Fruit fly (Drosophila melanogaster) whole organism, embryonic: ENCODE data around the gene CG46310.

Source experiments
- Asciz ChIP-seq: fragments of 200-800 bp; sonication (Bioruptor generic); optimal IDR thresholded peaks from 2 replicates; lab custom pipeline; 2017; ENCODE audit warnings: missing biosample characterization, mild to moderate bottlenecking, missing genetic modification characterization, missing genetic modification reagents
- Atf-2 ChIP-seq: fragments of 200-800 bp; sonication (Bioruptor generic); optimal IDR thresholded peaks from 2 replicates; lab custom pipeline; 2016; ENCODE audit warnings: missing biosample characterization, missing genetic modification characterization
- Bteb2 ChIP-seq: fragments of 200-800 bp; sonication (Bioruptor generic); optimal IDR thresholded peaks from 2 replicates; lab custom pipeline; 2016; ENCODE audit warnings: missing biosample characterization, missing genetic modification characterization
- CG10462 ChIP-seq: fragments of 200-800 bp; sonication (Bioruptor generic); optimal IDR thresholded peaks from 2 replicates; lab custom pipeline; 2016; ENCODE audit warnings: missing biosample characterization, missing genetic modification characterization
- CG11560 ChIP-seq: fragments of 200-800 bp; sonication (Bioruptor generic); IDR thresholded peaks from 3 replicates; pipeline ENCODE4 v1.3.6; 2022; ENCODE audit warnings: missing biosample characterization, missing genetic modification characterization
- CG11695 ChIP-seq: fragments of 200-800 bp; sonication (Bioruptor generic); IDR thresholded peaks from 3 replicates; pipeline ENCODE4 v1.3.6; 2022; ENCODE audit warnings: missing biosample characterization, missing genetic modification characterization
- CG12659 ChIP-seq: fragments of 200-800 bp; sonication (Bioruptor generic); optimal IDR thresholded peaks from 3 replicates; lab custom pipeline; 2017; ENCODE audit warnings: mild to moderate bottlenecking, missing biosample characterization, missing genetic modification reagents, missing genetic modification characterization
- CG15696 ChIP-seq: fragments of 200-800 bp; sonication (Bioruptor generic); optimal IDR thresholded peaks from 2 replicates; lab custom pipeline; 2019; ENCODE audit warnings: missing biosample characterization, mild to moderate bottlenecking, missing genetic modification characterization, moderate library complexity
- CG1647 ChIP-seq: fragments of 200-800 bp; sonication (Bioruptor generic); optimal IDR thresholded peaks from 3 replicates; lab custom pipeline; 2016; ENCODE audit warnings: missing biosample characterization, missing genetic modification characterization
- CG17385 ChIP-seq: fragments of 200-800 bp; sonication (Bioruptor generic); optimal IDR thresholded peaks from 3 replicates; lab custom pipeline; 2018; ENCODE audit warnings: missing biosample characterization, mild to moderate bottlenecking, missing genetic modification characterization
- CG18599 ChIP-seq: fragments of 200-800 bp; sonication (Bioruptor generic); optimal IDR thresholded peaks from 3 replicates; lab custom pipeline; 2017; ENCODE audit warnings: missing biosample characterization, missing genetic modification characterization, mild to moderate bottlenecking, moderate library complexity, missing genetic modification reagents
- CG18764 ChIP-seq: fragments of 200-800 bp; sonication (Bioruptor generic); optimal IDR thresholded peaks from 3 replicates; lab custom pipeline; 2016; ENCODE audit warnings: missing biosample characterization, missing genetic modification characterization
- CG3163 ChIP-seq: fragments of 200-800 bp; sonication (Bioruptor generic); optimal IDR thresholded peaks from 3 replicates; lab custom pipeline; 2016; ENCODE audit warnings: missing biosample characterization, missing genetic modification characterization
- CG3281 ChIP-seq: fragments of 200-800 bp; sonication (Bioruptor generic); optimal IDR thresholded peaks from 3 replicates; lab custom pipeline; 2017; ENCODE audit warnings: missing biosample characterization, mild to moderate bottlenecking, missing genetic modification characterization
- CG3995 ChIP-seq: fragments of 200-800 bp; sonication (Bioruptor generic); optimal IDR thresholded peaks from 3 replicates; lab custom pipeline; 2016; ENCODE audit warnings: missing biosample characterization, missing genetic modification characterization
- CG4424 ChIP-seq: fragments of 200-800 bp; sonication (Bioruptor generic); optimal IDR thresholded peaks from 3 replicates; lab custom pipeline; 2016; ENCODE audit warnings: missing biosample characterization, missing genetic modification characterization
- CG5180 ChIP-seq: fragments of 200-800 bp; sonication (Bioruptor generic); optimal IDR thresholded peaks from 3 replicates; lab custom pipeline; 2017; ENCODE audit warnings: missing biosample characterization, missing genetic modification characterization, mild to moderate bottlenecking, moderate library complexity, missing genetic modification reagents
- CG6175 ChIP-seq: fragments of 200-800 bp; sonication (Bioruptor generic); IDR thresholded peaks from 3 replicates; pipeline ENCODE4 v1.3.6; 2022; ENCODE audit warnings: missing biosample characterization, missing genetic modification characterization
- CG8089 ChIP-seq: fragments of 200-800 bp; sonication (Bioruptor generic); optimal IDR thresholded peaks from 3 replicates; lab custom pipeline; 2016; ENCODE audit warnings: missing biosample characterization, missing genetic modification characterization
- CG9797 ChIP-seq: fragments of 200-800 bp; sonication (Bioruptor generic); optimal IDR thresholded peaks from 3 replicates; lab custom pipeline; 2018; ENCODE audit warnings: missing biosample characterization, mild to moderate bottlenecking, missing genetic modification characterization
- CG9817 ChIP-seq: fragments of 200-800 bp; sonication (Bioruptor generic); optimal IDR thresholded peaks from 2 replicates; lab custom pipeline; 2018; ENCODE audit warnings: missing biosample characterization, mild to moderate bottlenecking, missing genetic modification characterization, moderate library complexity
- D19A ChIP-seq: fragments of 200-800 bp; optimal IDR thresholded peaks from 3 replicates; lab custom pipeline; 2019; ENCODE audit warnings: missing biosample characterization, mild to moderate bottlenecking, missing genetic modification characterization, moderate library complexity
- Dref ChIP-seq: fragments of 200-800 bp; sonication (Bioruptor generic); IDR thresholded peaks from 2 replicates; pipeline ENCODE4 v1.3.6; 2022; ENCODE audit warnings: missing biosample characterization, missing genetic modification characterization
- HLHmδ ChIP-seq: fragments of 200-800 bp; sonication (Bioruptor generic); optimal IDR thresholded peaks from 2 replicates; lab custom pipeline; 2018; ENCODE audit warnings: missing biosample characterization, mild to moderate bottlenecking, missing genetic modification characterization, moderate library complexity
- Lim3 ChIP-seq: fragments of 200-800 bp; sonication (Bioruptor generic); IDR thresholded peaks from 2 replicates; pipeline ENCODE4 v1.3.6; 2022; ENCODE audit warnings: missing biosample characterization, missing genetic modification characterization
- Max ChIP-seq: fragments of 200-800 bp; sonication (Bioruptor generic); optimal IDR thresholded peaks from 2 replicates; lab custom pipeline; 2016; ENCODE audit warnings: missing biosample characterization, mild to moderate bottlenecking, missing genetic modification characterization
- NFAT ChIP-seq: fragments of 200-800 bp; sonication (Bioruptor generic); IDR thresholded peaks from 2 replicates; pipeline ENCODE4 v1.3.6; 2022; ENCODE audit warnings: missing biosample characterization, missing genetic modification characterization
- Poxn ChIP-seq: fragments of 200-800 bp; sonication (Bioruptor generic); IDR thresholded peaks from 2 replicates; pipeline ENCODE4 v1.3.6; 2022; ENCODE audit warnings: missing biosample characterization, missing genetic modification characterization
- Side ChIP-seq: fragments of 200-800 bp; sonication (Bioruptor generic); optimal IDR thresholded peaks from 2 replicates; lab custom pipeline; 2016; ENCODE audit warnings: missing biosample characterization, missing genetic modification characterization
- Vsx1 ChIP-seq: fragments of 200-800 bp; sonication (Bioruptor generic); optimal IDR thresholded peaks from 2 replicates; lab custom pipeline; 2017; ENCODE audit warnings: missing biosample characterization, mild to moderate bottlenecking, missing genetic modification characterization, missing genetic modification reagents
- Xbp1 ChIP-seq: fragments of 200-800 bp; sonication (Bioruptor generic); optimal IDR thresholded peaks from 3 replicates; lab custom pipeline; 2016; ENCODE audit warnings: missing biosample characterization, mild to moderate bottlenecking, missing genetic modification characterization
- ato ChIP-seq: fragments of 200-800 bp; sonication (Bioruptor generic); IDR thresholded peaks from 2 replicates; pipeline ENCODE4 v1.3.6; 2022; ENCODE audit warnings: missing biosample characterization, missing genetic modification characterization; ENCODE audit not compliant: partially characterized antibody
- cad ChIP-seq: fragments of >200 bp; optimal IDR thresholded peaks from 2 replicates; lab custom pipeline; 2017; ENCODE audit warnings: missing biosample characterization, missing genetic modification characterization
- cg ChIP-seq: fragments of 200-800 bp; sonication (Bioruptor generic); optimal IDR thresholded peaks from 3 replicates; lab custom pipeline; 2019; ENCODE audit warnings: missing biosample characterization, mild to moderate bottlenecking, missing genetic modification characterization, moderate library complexity
- disco-r ChIP-seq: fragments of 200-800 bp; sonication (Bioruptor generic); optimal IDR thresholded peaks from 2 replicates; lab custom pipeline; 2016; ENCODE audit warnings: missing biosample characterization, missing genetic modification characterization
- gsb ChIP-seq: fragments of 200-800 bp; sonication (Bioruptor generic); IDR thresholded peaks from 2 replicates; pipeline ENCODE4 v1.3.6; 2022; ENCODE audit warnings: missing biosample characterization, missing genetic modification characterization
- gt ChIP-seq: fragments of 200-800 bp; sonication (Bioruptor generic); IDR thresholded peaks from 2 replicates; pipeline ENCODE4 v1.3.6; 2022; ENCODE audit warnings: missing biosample characterization, missing genetic modification characterization
- her ChIP-seq: fragments of 200-800 bp; sonication (Bioruptor generic); optimal IDR thresholded peaks from 2 replicates; lab custom pipeline; 2016; ENCODE audit warnings: missing biosample characterization, missing genetic modification characterization
- lola ChIP-seq, 3 experiments: fragments of >200 bp in 2 of 3; fragments of 200-800 bp in 1 of 3; sonication (Bioruptor generic) in 1 of 3; optimal IDR thresholded peaks; 2 replicates each; lab custom pipeline; 2017 to 2019; ENCODE audit warnings: missing biosample characterization in 3 of 3, missing genetic modification characterization in 3 of 3, mild to moderate bottlenecking in 1 of 3, moderate library complexity in 1 of 3
- odd ChIP-seq: fragments of 200-800 bp; sonication (Bioruptor generic); optimal IDR thresholded peaks from 2 replicates; lab custom pipeline; 2017; ENCODE audit warnings: missing biosample characterization, mild to moderate bottlenecking, missing genetic modification characterization
- phol ChIP-seq: fragments of 200-800 bp; sonication (Bioruptor generic); optimal IDR thresholded peaks from 3 replicates; lab custom pipeline; 2018; ENCODE audit warnings: missing biosample characterization, mild to moderate bottlenecking, missing genetic modification characterization, moderate library complexity
- sd ChIP-seq: fragments of 200-800 bp; sonication (Bioruptor generic); optimal IDR thresholded peaks from 3 replicates; lab custom pipeline; 2018; ENCODE audit warnings: missing biosample characterization, mild to moderate bottlenecking, missing genetic modification characterization, moderate library complexity
- sima ChIP-seq: fragments of 200-800 bp; sonication (Bioruptor generic); optimal IDR thresholded peaks from 2 replicates; lab custom pipeline; 2016; ENCODE audit warnings: missing biosample characterization, missing genetic modification characterization
- slp2 ChIP-seq: fragments of 200-800 bp; sonication (Bioruptor generic); optimal IDR thresholded peaks from 2 replicates; lab custom pipeline; 2016; ENCODE audit warnings: missing biosample characterization, missing genetic modification characterization
- ssp ChIP-seq: fragments of 200-800 bp; sonication (Bioruptor generic); IDR thresholded peaks from 2 replicates; pipeline ENCODE4 v1.3.6; 2022; ENCODE audit warnings: missing biosample characterization, missing genetic modification characterization
- tll ChIP-seq, 2 experiments: fragments of 200-800 bp in 1 of 2; fragments of >200 bp in 1 of 2; sonication (Bioruptor generic) in 1 of 2; optimal IDR thresholded peaks; 2 replicates each; lab custom pipeline; 2017 to 2019; ENCODE audit warnings: missing biosample characterization in 2 of 2, missing genetic modification characterization in 2 of 2, mild to moderate bottlenecking in 1 of 2, moderate library complexity in 1 of 2
- twi ChIP-seq: fragments of 200-800 bp; optimal IDR thresholded peaks from 2 replicates; lab custom pipeline; 2019; ENCODE audit warnings: missing biosample characterization, mild to moderate bottlenecking, missing genetic modification characterization, moderate library complexity
- tx ChIP-seq: fragments of 200-800 bp; sonication (Bioruptor generic); optimal IDR thresholded peaks from 2 replicates; lab custom pipeline; 2016; ENCODE audit warnings: missing biosample characterization, missing genetic modification characterization
- vnd ChIP-seq: fragments of 200-800 bp; sonication (Bioruptor generic); IDR thresholded peaks from 3 replicates; pipeline ENCODE4 v1.3.6; 2022; ENCODE audit warnings: missing biosample characterization, missing genetic modification characterization; ENCODE audit not compliant: partially characterized antibody
- zf30C ChIP-seq: fragments of 200-800 bp; sonication (Bioruptor generic); optimal IDR thresholded peaks from 3 replicates; lab custom pipeline; 2018; ENCODE audit warnings: missing biosample characterization, mild to moderate bottlenecking, missing genetic modification characterization

CG46310 gene

dm6 chr3R:23176445-23177087, 2.9 kb downstream of the CG46310 start (continued):
- no peak for TF ChIP-seq zf30C (GFP tag; lab: Kevin White, UChicago)
- TF ChIP-seq gt (GFP tag; lab: Robert Waterston, UW), result no peak
- TF ChIP-seq ato, result no peak
- TF ChIP-seq CG4424 (GFP tag; lab: Kevin White, UChicago), result no peak
- TF ChIP-seq CG9817 (tag; lab: Kevin White, UChicago), result peak; percentile 16
- TF ChIP-seq NFAT, result no peak
- TF ChIP-seq CG6175 (GFP tag; lab: Robert Waterston, UW), result peak; percentile 46; the same call in 1 of the 3 replicates
- no peak for TF ChIP-seq CG9797
- TF ChIP-seq Asciz (GFP tag; lab: Kevin White, UChicago), result peak; percentile 55
- no peak for TF ChIP-seq Lim3 (GFP tag; lab: Robert Waterston, UW)
- peak; percentile 34 for TF ChIP-seq her (GFP tag; lab: Kevin White, UChicago)
- no peak for TF ChIP-seq tx (GFP tag; lab: Kevin White, UChicago)
- peak; percentile 1 for TF ChIP-seq CG3995 (GFP tag; lab: Kevin White, UChicago)
- TF ChIP-seq Poxn (GFP tag; lab: Robert Waterston, UW), result no peak
- no peak for TF ChIP-seq CG11560 (tag; lab: Robert Waterston, UW)
- TF ChIP-seq Side (GFP tag; lab: Kevin White, UChicago), result peak; percentile 24
- TF ChIP-seq CG1647 (GFP tag; lab: Kevin White, UChicago), result no peak
- TF ChIP-seq ssp (GFP tag; lab: Robert Waterston, UW), result no peak
- TF ChIP-seq CG12659 (GFP tag; lab: Kevin White, UChicago), result peak; percentile 35
- peak; percentile 80 for TF ChIP-seq CG18599
- no peak for TF ChIP-seq CG18764 (GFP tag; lab: Kevin White, UChicago)
- peak; percentile 10; the same call in 1 of the 3 replicates for TF ChIP-seq vnd (GFP tag; lab: Robert Waterston, UW)
- TF ChIP-seq sima, result no peak
- peak; percentile 60 for TF ChIP-seq CG3281 (GFP tag; lab: Kevin White, UChicago)
- TF ChIP-seq lola (GFP tag; optimal IDR thresholded peaks at IDR 0.05; lab: Kevin White, UChicago), result no peak
- TF ChIP-seq CG3163 (GFP tag; lab: Kevin White, UChicago), result no peak
- TF ChIP-seq twi (tag; lab: Kevin White, UChicago), result no peak
- peak; percentile 30 for TF ChIP-seq CG5180 (GFP tag; lab: Kevin White, UChicago)
- TF ChIP-seq sd (tag; lab: Kevin White, UChicago), result peak; percentile 61
- TF ChIP-seq Dref (GFP tag; lab: Robert Waterston, UW), result no peak
- peak; percentile 70 for TF ChIP-seq Vsx1 (GFP tag; lab: Kevin White, UChicago)
- TF ChIP-seq HLHmδ (GFP tag; lab: Kevin White, UChicago), result peak; percentile 36
- peak; percentile 12 for TF ChIP-seq Bteb2 (GFP tag; lab: Kevin White, UChicago)
- no peak for TF ChIP-seq CG10462 (GFP tag; lab: Kevin White, UChicago)
- peak; percentile 28 for TF ChIP-seq slp2 (GFP tag; lab: Kevin White, UChicago)
- TF ChIP-seq phol, result no peak
- TF ChIP-seq cad (GFP tag; lab: Kevin White, UChicago), result no peak
- TF ChIP-seq Xbp1 (GFP tag; lab: Kevin White, UChicago), result no peak
- TF ChIP-seq Atf-2 (GFP tag; lab: Kevin White, UChicago), result no peak
- TF ChIP-seq CG11695 (GFP tag; lab: Robert Waterston, UW), result peak; percentile 26; the same call in 1 of the 3 replicates
- TF ChIP-seq gsb (GFP tag; lab: Robert Waterston, UW), result no peak
- TF ChIP-seq tll (GFP tag; optimal IDR thresholded peaks at IDR 0.05; lab: Kevin White, UChicago), result no peak
- peak; percentile 51 for TF ChIP-seq odd
- TF ChIP-seq D19A (tag; lab: Kevin White, UChicago), result no peak
- TF ChIP-seq CG8089 (GFP tag; lab: Kevin White, UChicago), result no peak
- TF ChIP-seq CG17385 (GFP tag; lab: Kevin White, UChicago), result peak; percentile 11
- peak; percentile 7 for TF ChIP-seq Max (GFP tag; lab: Kevin White, UChicago)
- no peak for TF ChIP-seq disco-r
- TF ChIP-seq CG15696 (tag; lab: Kevin White, UChicago), result peak; percentile 3
- TF ChIP-seq cg (GFP tag; lab: Kevin White, UChicago), result no peak
